Fruit fly (Drosophila melanogaster) whole organism, wandering third instar larva: ENCODE results near the gene CG13375.

Experiments
- Abd-B ChIP-seq: fragments of >200 bp; optimal IDR thresholded peaks from 2 replicates; lab custom pipeline; 2017; ENCODE audit warnings: missing biosample characterization, missing genetic modification characterization
- CG32264 ChIP-seq: fragments of 200-800 bp; sonication (Bioruptor generic); optimal IDR thresholded peaks from 2 replicates; lab custom pipeline; 2016; ENCODE audit warnings: missing biosample characterization, missing genetic modification characterization
- CG9705 ChIP-seq: fragments of 200-800 bp; sonication (Bioruptor generic); optimal IDR thresholded peaks from 2 replicates; lab custom pipeline; 2018; ENCODE audit warnings: missing biosample characterization, mild to moderate bottlenecking, missing genetic modification characterization
- Dfd ChIP-seq: fragments of >200 bp; optimal IDR thresholded peaks from 2 replicates; lab custom pipeline; 2017; ENCODE audit warnings: missing biosample characterization, missing genetic modification characterization
- Dif ChIP-seq: fragments of 200-275, 200-300 bp; sonication (Bioruptor generic); optimal IDR thresholded peaks from 2 replicates; lab custom pipeline; 2018; ENCODE audit warnings: missing biosample characterization, missing genetic modification characterization; ENCODE audit not compliant: partially characterized antibody
- GATAd ChIP-seq: sonication (Bioruptor generic); optimal IDR thresholded peaks from 2 replicates; lab custom pipeline; 2016; ENCODE audit warnings: missing biosample characterization, missing genetic modification characterization
- HLH106 ChIP-seq: fragments of 200-800 bp; optimal IDR thresholded peaks from 3 replicates; lab custom pipeline; 2019; ENCODE audit warnings: missing biosample characterization, mild to moderate bottlenecking, missing genetic modification characterization, moderate library complexity
- Hnf4 ChIP-seq: fragments of 200-800 bp; sonication (Bioruptor generic); optimal IDR thresholded peaks from 2 replicates; lab custom pipeline; 2016; ENCODE audit warnings: missing biosample characterization, mild to moderate bottlenecking, missing genetic modification characterization
- Hr78 ChIP-seq: fragments of >200 bp; optimal IDR thresholded peaks from 2 replicates; lab custom pipeline; 2017; ENCODE audit warnings: missing biosample characterization, missing genetic modification characterization
- Hr83 ChIP-seq: fragments of 200-300 bp; sonication (Bioruptor generic); optimal IDR thresholded peaks from 2 replicates; lab custom pipeline; 2016; ENCODE audit warnings: missing biosample characterization, mild to moderate bottlenecking, missing genetic modification characterization, moderate library complexity; ENCODE audit not compliant: poor library complexity, severe bottlenecking
- Jra ChIP-seq: sonication (Bioruptor generic); optimal IDR thresholded peaks from 2 replicates; lab custom pipeline; 2016; ENCODE audit warnings: missing biosample characterization, missing genetic modification characterization
- Mio ChIP-seq: sonication (Bioruptor generic); optimal IDR thresholded peaks from 2 replicates; lab custom pipeline; 2016; ENCODE audit warnings: missing biosample characterization, missing genetic modification characterization
- Myc ChIP-seq: fragments of >200 bp; optimal IDR thresholded peaks from 2 replicates; lab custom pipeline; 2017
- N ChIP-seq: fragments of >200 bp; optimal IDR thresholded peaks from 2 replicates; lab custom pipeline; 2018; ENCODE audit warnings: missing biosample characterization, missing external identifiers, missing genetic modification characterization
- OdsH ChIP-seq: fragments of 200-800 bp; sonication (Bioruptor generic); optimal IDR thresholded peaks from 2 replicates; lab custom pipeline; 2016; ENCODE audit warnings: missing biosample characterization, mild to moderate bottlenecking, missing genetic modification characterization
- Rel ChIP-seq, 2 experiments: fragments of 200-800 bp; sonication (Bioruptor generic) in 1 of 2; optimal IDR thresholded peaks; 2 replicates in 1 of 2; 3 replicates in 1 of 2; lab custom pipeline; 2016 to 2019; ENCODE audit warnings: mild to moderate bottlenecking in 2 of 2, missing biosample characterization in 2 of 2, missing genetic modification characterization in 2 of 2, moderate library complexity in 1 of 2
- Sp1 ChIP-seq: fragments of 200-800 bp; sonication (Bioruptor generic); optimal IDR thresholded peaks from 3 replicates; lab custom pipeline; 2019; ENCODE audit warnings: missing biosample characterization, mild to moderate bottlenecking, missing genetic modification characterization, moderate library complexity
- Vsx2 ChIP-seq: fragments of 200-300, 225-300 bp; sonication (Bioruptor generic); optimal IDR thresholded peaks from 2 replicates; lab custom pipeline; 2018; ENCODE audit warnings: missing biosample characterization, missing genetic modification characterization; ENCODE audit not compliant: partially characterized antibody
- br ChIP-seq: fragments of 200-800 bp; sonication (Bioruptor generic); optimal IDR thresholded peaks from 2 replicates; lab custom pipeline; 2016; ENCODE audit warnings: missing biosample characterization, missing genetic modification characterization
- brk ChIP-seq: fragments of 200-800 bp; sonication (Bioruptor generic); optimal IDR thresholded peaks from 2 replicates; lab custom pipeline; 2016; ENCODE audit warnings: missing biosample characterization, mild to moderate bottlenecking, missing genetic modification characterization
- dl ChIP-seq, 2 experiments: fragments of 175-275, 200-275 bp in 1 of 2; fragments of 200-275 bp in 1 of 2; sonication (Bioruptor generic); optimal IDR thresholded peaks; lab custom pipeline; 2018; ENCODE audit warnings: mild to moderate bottlenecking in 2 of 2, missing biosample characterization in 2 of 2, missing genetic modification characterization in 2 of 2, moderate library complexity in 2 of 2; ENCODE audit not compliant: partially characterized antibody in 2 of 2, insufficient read depth in 1 of 2
- dmrt93B ChIP-seq: fragments of 200-800 bp; sonication (Bioruptor generic); optimal IDR thresholded peaks from 2 replicates; lab custom pipeline; 2018; ENCODE audit warnings: missing biosample characterization, mild to moderate bottlenecking, missing genetic modification characterization
- dsf ChIP-seq: sonication (Bioruptor generic); optimal IDR thresholded peaks from 2 replicates; lab custom pipeline; 2016; ENCODE audit warnings: missing biosample characterization, missing genetic modification characterization, borderline replicate concordance
- ey ChIP-seq: fragments of 200-800 bp; sonication (Bioruptor generic); optimal IDR thresholded peaks from 2 replicates; lab custom pipeline; 2016; ENCODE audit warnings: missing biosample characterization, missing genetic modification characterization
- foxo ChIP-seq, 2 experiments: fragments of 200-800 bp; sonication (Bioruptor generic); optimal IDR thresholded peaks; 2 replicates in 1 of 2; 3 replicates in 1 of 2; lab custom pipeline; 2016 to 2017; ENCODE audit warnings: missing biosample characterization in 2 of 2, missing genetic modification characterization in 2 of 2
- fru ChIP-seq: fragments of 200-800 bp; sonication (Bioruptor generic); optimal IDR thresholded peaks from 3 replicates; lab custom pipeline; 2016; ENCODE audit warnings: missing biosample characterization, mild to moderate bottlenecking, missing genetic modification characterization
- h ChIP-seq: fragments of 200-800 bp; sonication (Bioruptor generic); optimal IDR thresholded peaks from 3 replicates; lab custom pipeline; 2016; ENCODE audit warnings: missing biosample characterization, mild to moderate bottlenecking, missing genetic modification characterization
- lola ChIP-seq: fragments of >200 bp; optimal IDR thresholded peaks from 2 replicates; lab custom pipeline; 2017; ENCODE audit warnings: missing biosample characterization, missing genetic modification characterization
- pan ChIP-seq: fragments of >200 bp; optimal IDR thresholded peaks from 2 replicates; lab custom pipeline; 2017
- psq ChIP-seq: fragments of 200-800 bp; sonication (Bioruptor generic); optimal IDR thresholded peaks from 3 replicates; lab custom pipeline; 2017; ENCODE audit warnings: missing biosample characterization, mild to moderate bottlenecking, missing genetic modification characterization, moderate library complexity
- rgr ChIP-seq: fragments of 200-800 bp; sonication (Bioruptor generic); optimal IDR thresholded peaks from 3 replicates; lab custom pipeline; 2016; ENCODE audit warnings: missing biosample characterization, mild to moderate bottlenecking, missing genetic modification characterization
- sage ChIP-seq: fragments of 200-800 bp; sonication (Bioruptor generic); optimal IDR thresholded peaks from 2 replicates; lab custom pipeline; 2016; ENCODE audit warnings: missing biosample characterization, mild to moderate bottlenecking, missing genetic modification characterization
- sv ChIP-seq: fragments of 200-800 bp; sonication (Bioruptor generic); optimal IDR thresholded peaks from 3 replicates; lab custom pipeline; 2016; ENCODE audit warnings: missing biosample characterization, missing genetic modification characterization
- tai ChIP-seq: sonication (Bioruptor generic); optimal IDR thresholded peaks from 2 replicates; lab custom pipeline; 2016; ENCODE audit warnings: missing biosample characterization, missing genetic modification characterization
- usp ChIP-seq: fragments of >200 bp; optimal IDR thresholded peaks from 2 replicates; lab custom pipeline; 2017; ENCODE audit warnings: missing biosample characterization, missing genetic modification characterization
- woc ChIP-seq: sonication (Bioruptor generic); optimal IDR thresholded peaks from 2 replicates; lab custom pipeline; 2016; ENCODE audit warnings: missing biosample characterization, mild to moderate bottlenecking, missing genetic modification characterization

The CG13375 gene

dm6 chrX:266978-267439 is 27.8 kb downstream of the CG13375 start, which contains the start of gene CG13376:
Gene CG13376 (minus strand): TSS chrX:267028.
- TF ChIP-seq CG32264 (GFP tag; lab: Kevin White, UChicago), result no peak
- no peak for TF ChIP-seq CG9705 (GFP tag; lab: Kevin White, UChicago)
- TF ChIP-seq Hnf4 (GFP tag; lab: Kevin White, UChicago), result no peak
- TF ChIP-seq br (GFP tag; lab: Kevin White, UChicago), result no peak
- TF ChIP-seq dsf (GFP tag; lab: Kevin White, UChicago), result no peak
- no peak for TF ChIP-seq foxo (GFP tag; optimal IDR thresholded peaks at IDR 0.05; lab: Kevin White, UChicago)
- TF ChIP-seq Hr83, result no peak
- TF ChIP-seq Hr78 (GFP tag; lab: Kevin White, UChicago), result no peak
- TF ChIP-seq woc (GFP tag; lab: Kevin White, UChicago), result no peak
- no peak for TF ChIP-seq lola (GFP tag; lab: Kevin White, UChicago)
- TF ChIP-seq ey, result no peak
- TF ChIP-seq usp (GFP tag; lab: Kevin White, UChicago), result no peak
- no peak for TF ChIP-seq Myc (lab: Kevin White, UChicago)
- no peak for TF ChIP-seq psq (GFP tag; lab: Kevin White, UChicago)
- no peak for TF ChIP-seq HLH106 (tag; lab: Kevin White, UChicago)
- TF ChIP-seq sv, result no peak
- TF ChIP-seq Jra (GFP tag; lab: Kevin White, UChicago), result no peak
- TF ChIP-seq, all 38 proteins: peak for 0

DNA sequence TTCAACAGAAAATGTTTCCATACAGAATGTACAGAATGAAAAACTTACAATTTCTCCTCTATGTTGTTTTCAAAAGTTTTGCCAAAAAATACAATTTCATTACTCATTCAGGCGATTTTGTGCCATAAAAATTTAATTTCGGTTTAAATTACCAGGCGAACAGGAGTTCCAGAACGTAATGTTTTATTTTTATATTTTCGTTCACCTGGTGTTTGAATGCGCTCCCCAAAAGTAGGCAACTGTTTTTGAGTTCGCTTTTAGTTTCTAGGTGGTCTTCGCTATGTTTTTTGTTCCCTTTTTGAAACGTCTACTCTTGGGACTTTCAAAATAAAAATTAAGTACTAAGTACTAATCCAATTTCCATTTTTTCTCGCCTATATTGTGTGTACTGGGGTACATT is 29.1 kb downstream of the CG13375 start:
- TF ChIP-seq foxo (GFP tag; optimal IDR thresholded peaks at IDR 0.05; lab: Kevin White, UChicago), result no peak
- TF ChIP-seq OdsH (GFP tag; lab: Kevin White, UChicago), result no peak
- no peak for TF ChIP-seq ey
- TF ChIP-seq br (GFP tag; lab: Kevin White, UChicago), result no peak
- no peak for TF ChIP-seq Sp1 (GFP tag; lab: Kevin White, UChicago)
- no peak for TF ChIP-seq usp (GFP tag; lab: Kevin White, UChicago)
- TF ChIP-seq Myc (lab: Kevin White, UChicago), result no peak
- no peak for TF ChIP-seq psq (GFP tag; lab: Kevin White, UChicago)
- TF ChIP-seq N (GFP tag; lab: Kevin White, UChicago), result no peak
- no peak for TF ChIP-seq Mio
- TF ChIP-seq Jra (GFP tag; lab: Kevin White, UChicago), result no peak

DNA sequence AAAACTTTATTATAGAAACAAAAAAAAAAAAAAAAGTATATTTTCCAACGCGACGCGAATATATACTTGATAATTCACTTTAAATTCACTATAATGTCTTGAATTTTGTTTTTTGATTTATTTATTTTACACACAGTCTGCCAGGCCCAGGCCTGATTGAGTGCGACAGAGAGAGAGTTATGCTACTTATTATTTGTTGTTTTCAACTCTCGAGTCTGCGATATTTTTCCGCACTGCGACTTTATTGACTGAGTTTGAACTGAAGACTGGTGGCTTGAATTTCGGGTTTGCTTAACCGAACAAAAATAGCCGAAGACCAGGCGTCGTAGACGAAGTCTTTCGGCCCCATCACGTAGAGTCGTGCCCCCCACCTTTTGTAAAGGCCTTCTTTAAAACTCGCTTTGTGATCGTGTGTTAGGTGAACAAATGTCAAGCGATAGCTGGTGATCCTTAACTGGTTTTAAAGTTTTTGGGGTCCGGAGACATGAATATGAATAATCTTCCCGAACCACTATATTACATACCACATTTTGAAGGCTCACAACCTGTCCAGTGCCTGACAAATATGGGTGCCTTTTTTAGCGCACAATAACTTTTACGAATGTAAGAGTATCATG is 30.9 kb downstream of the CG13375 start, which contains the start of gene CG13377:
Gene CG13377 (minus strand): TSS at position 272 of the 617 bp plus-strand sequence.
- no peak for TF ChIP-seq dmrt93B
- TF ChIP-seq h, result peak; percentile 57
- no peak for TF ChIP-seq Dfd (GFP tag; lab: Kevin White, UChicago)
- peak; percentile 14 for TF ChIP-seq Rel (GFP tag; optimal IDR thresholded peaks at IDR 0.05; lab: Kevin White, UChicago)
- TF ChIP-seq Rel (tag; optimal IDR thresholded peaks at IDR 0.05; lab: Kevin White, UChicago), result no peak
- TF ChIP-seq Sp1 (GFP tag; lab: Kevin White, UChicago), result peak; percentile 3
- peak; percentile 30 for TF ChIP-seq Vsx2 (GFP tag; lab: Kevin White, UChicago)
- no peak for TF ChIP-seq sv
- TF ChIP-seq Abd-B, result no peak
- TF ChIP-seq Dif (GFP tag; lab: Kevin White, UChicago), result peak; percentile 20
- peak; percentile 21 for TF ChIP-seq woc (GFP tag; lab: Kevin White, UChicago)
- no peak for TF ChIP-seq Hr78 (GFP tag; lab: Kevin White, UChicago)
- peak; percentile 43 for TF ChIP-seq ey
- TF ChIP-seq foxo (GFP tag; optimal IDR thresholded peaks at IDR 0.05; lab: Kevin White, UChicago), result peak in 1 of 2 experiments; percentile 48
- peak; percentile 40 for TF ChIP-seq HLH106 (tag; lab: Kevin White, UChicago)
- TF ChIP-seq Jra (GFP tag; lab: Kevin White, UChicago), result peak; percentile 25
- TF ChIP-seq lola (GFP tag; lab: Kevin White, UChicago), result no peak
- TF ChIP-seq sage (GFP tag; lab: Kevin White, UChicago), result no peak
- TF ChIP-seq GATAd (GFP tag; lab: Kevin White, UChicago), result no peak
- TF ChIP-seq tai (GFP tag; lab: Kevin White, UChicago), result no peak
- TF ChIP-seq Hr83, result no peak
- peak; percentile 11 for TF ChIP-seq brk (GFP tag; lab: Kevin White, UChicago)
- no peak for TF ChIP-seq N (GFP tag; lab: Kevin White, UChicago)
- TF ChIP-seq OdsH (GFP tag; lab: Kevin White, UChicago), result peak; percentile 55
- no peak for TF ChIP-seq dsf (GFP tag; lab: Kevin White, UChicago)
- TF ChIP-seq Hnf4 (GFP tag; lab: Kevin White, UChicago), result peak; percentile 66
- TF ChIP-seq dl (GFP tag; optimal IDR thresholded peaks at IDR 0.05; lab: Kevin White, UChicago; ENCODE audit: insufficient read depth in 1 of 2, partially characterized antibody in 2 of 2), result no peak
- peak; percentile 27 for TF ChIP-seq psq (GFP tag; lab: Kevin White, UChicago)
- peak; percentile 21 for TF ChIP-seq br (GFP tag; lab: Kevin White, UChicago)
- peak; percentile 51 for TF ChIP-seq fru
- no peak for TF ChIP-seq pan (lab: Kevin White, UChicago)
- peak; percentile 65 for TF ChIP-seq rgr (GFP tag; lab: Kevin White, UChicago)
